Worm (Caenorhabditis elegans) whole organism, young adult: ENCODE data around the gene kcc-2.

Experiments
- B0019.2 ChIP-seq: fragments of 200-800 bp; sonication (Bioruptor generic); conservative IDR thresholded peaks from 2 replicates; pipeline ENCODE4 v1.3.6; 2022; ENCODE audit warnings: missing genetic modification reagents, missing genetic modification characterization, missing compliant biosample characterization
- Y56A3A.18 ChIP-seq: fragments of 200-800 bp; sonication (Bioruptor generic); IDR thresholded peaks from 2 replicates; pipeline ENCODE4 v1.3.6; 2022; ENCODE audit warnings: missing genetic modification reagents, missing genetic modification characterization, missing compliant biosample characterization
- aptf-3 ChIP-seq: fragments of 200-800 bp; sonication (Bioruptor generic); IDR thresholded peaks from 2 replicates; pipeline ENCODE4 v1.3.6; 2022; ENCODE audit warnings: missing genetic modification characterization, missing compliant biosample characterization
- attf-6 ChIP-seq: fragments of 200-800 bp; sonication (Bioruptor generic); IDR thresholded peaks from 2 replicates; pipeline ENCODE4 v1.3.6; 2022; ENCODE audit warnings: missing genetic modification reagents, missing genetic modification characterization, missing compliant biosample characterization
- ceh-40 ChIP-seq: fragments of 200-800 bp; sonication (Bioruptor generic); IDR thresholded peaks from 2 replicates; pipeline ENCODE4 v1.3.6; 2022; ENCODE audit warnings: missing genetic modification characterization, missing compliant biosample characterization
- ets-4 ChIP-seq: fragments of 200-800 bp; sonication (Bioruptor generic); optimal IDR thresholded peaks from 2 replicates; lab custom pipeline; 2018; ENCODE audit warnings: mild to moderate bottlenecking, missing genetic modification characterization, missing compliant biosample characterization
- lin-54 ChIP-seq: fragments of 200-800 bp; sonication (Bioruptor generic); optimal IDR thresholded peaks from 2 replicates; lab custom pipeline; 2018; ENCODE audit warnings: mild to moderate bottlenecking, missing genetic modification characterization, missing compliant biosample characterization
- nfya-1 ChIP-seq: sonication (generic microtip); optimal IDR thresholded peaks from 2 replicates; lab custom pipeline; 2017; ENCODE audit warnings: antibody characterized with exemption, missing compliant biosample characterization, missing genetic modification characterization, borderline replicate concordance; ENCODE audit not compliant: insufficient read depth
- nhr-120 ChIP-seq: fragments of 200-800 bp; sonication (Bioruptor generic); IDR thresholded peaks from 2 replicates; pipeline ENCODE4 v1.3.6; 2022; ENCODE audit warnings: missing genetic modification characterization, missing compliant biosample characterization
- ztf-22 ChIP-seq: fragments of 200-800 bp; sonication (Bioruptor generic); optimal IDR thresholded peaks from 2 replicates; lab custom pipeline; 2018; ENCODE audit warnings: mild to moderate bottlenecking, missing genetic modification characterization, moderate library complexity, missing compliant biosample characterization

ce11 chrIV:6013853-6014252 is 26.9 kb upstream of the kcc-2 start:
- TF ChIP-seq aptf-3 (GFP tag; lab: Robert Waterston, UW) (no peak), ceh-40 (GFP tag; lab: Robert Waterston, UW) (no peak), attf-6 (no peak), ztf-22 (no peak), Y56A3A.18 (GFP tag; lab: Robert Waterston, UW) (no peak), lin-54 (GFP tag; lab: Kevin White, UChicago) (no peak), B0019.2 (GFP tag; lab: Robert Waterston, UW) (no peak), nhr-120 (GFP tag; lab: Robert Waterston, UW) (no peak), ets-4 (no peak), nfya-1 (tag; lab: Kevin White, UChicago) (no peak)
